Fruit fly (Drosophila melanogaster): Measurements from ENCODE around the gene CG13933.

CG13933 gene

DNA sequence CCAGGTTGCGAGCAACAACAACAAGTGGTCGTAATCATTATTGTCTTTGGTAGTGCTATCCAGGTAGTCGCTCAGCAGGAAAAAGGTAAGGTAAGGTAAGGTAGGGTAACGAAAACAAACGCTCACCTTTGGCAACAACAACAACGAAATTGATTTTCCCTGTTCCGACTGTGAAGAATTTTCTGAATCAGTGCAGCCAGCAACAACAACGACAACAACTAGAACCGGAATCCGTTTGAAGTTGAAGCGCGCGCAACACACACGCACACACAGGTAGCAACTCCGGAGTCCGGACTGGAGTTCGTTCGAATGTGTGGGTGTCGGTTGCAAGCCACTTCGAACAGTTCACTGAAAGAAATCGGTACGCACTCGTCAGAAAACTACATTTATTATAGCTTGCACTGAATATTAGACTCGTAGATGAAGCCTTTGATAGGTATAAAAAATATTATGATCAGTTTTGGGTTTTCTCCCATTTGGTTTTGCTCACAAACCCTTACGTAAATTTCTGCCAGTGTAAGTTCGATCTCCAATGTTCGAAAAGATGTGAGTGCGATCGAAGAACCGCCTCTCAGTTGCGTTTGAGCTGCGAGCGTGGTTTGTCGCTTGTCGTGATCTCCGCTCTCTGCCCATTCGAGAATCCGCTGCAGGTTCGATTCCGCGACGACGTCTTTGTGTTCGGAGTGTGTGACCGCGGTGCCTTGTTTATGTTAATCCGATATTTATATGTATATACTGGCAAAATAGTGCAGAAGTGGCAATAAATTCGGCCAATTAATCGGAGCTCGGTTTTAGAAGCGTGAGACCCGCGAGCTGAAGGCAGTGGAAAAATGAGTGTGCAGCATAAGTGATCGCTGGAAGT, 28.4 kb downstream of the CG13933 start, which contains the start of gene CG13921 (continued):
- TF ChIP-seq CG13775 (GFP tag; optimal IDR thresholded peaks at IDR 0.05) (peak; percentile 99), CG3726 (GFP tag; IDR thresholded peaks at IDR 0.05) (peak; percentile 99), CG9932 (GFP tag; IDR thresholded peaks at IDR 0.05) (peak; percentile 99), Bdp1 (GFP tag; optimal IDR thresholded peaks at IDR 0.05) (peak; percentile 94), CG5180 (GFP tag; optimal IDR thresholded peaks at IDR 0.05) (peak; percentile 100), CG14441 (GFP tag; IDR thresholded peaks at IDR 0.05) (peak; percentile 97), bowl (GFP tag; IDR thresholded peaks at IDR 0.05) (peak; percentile 96), CG12071 (GFP tag; optimal IDR thresholded peaks at IDR 0.05) (peak; percentile 99), tgo (GFP tag; IDR thresholded peaks at IDR 0.05) (peak; percentile 99), nau (GFP tag; optimal IDR thresholded peaks at IDR 0.05) (no peak), Nf-YB (GFP tag; optimal IDR thresholded peaks at IDR 0.05) (peak; percentile 88), CG4820 (GFP tag; optimal IDR thresholded peaks at IDR 0.05) (peak; percentile 99), Xrp1 (GFP tag; IDR thresholded peaks at IDR 0.05) (peak; percentile 100), CG17359 (tag; optimal IDR thresholded peaks at IDR 0.05) (peak; percentile 99), CG10274 (GFP tag; optimal IDR thresholded peaks at IDR 0.05) (peak; percentile 95), CG2875 (GFP tag; optimal IDR thresholded peaks at IDR 0.05) (peak; percentile 99), ewg (GFP tag; optimal IDR thresholded peaks at IDR 0.05) (peak; percentile 96), CG14014 (GFP tag; IDR thresholded peaks at IDR 0.05) (peak; percentile 99), Eip74EF (GFP tag; optimal IDR thresholded peaks at IDR 0.05) (peak in 1 of 2 experiments; percentile 98), CG31224 (GFP tag; IDR thresholded peaks at IDR 0.05) (peak; percentile 96), Mes4 (GFP tag; optimal IDR thresholded peaks at IDR 0.05) (peak; percentile 98), ham (GFP tag; IDR thresholded peaks at IDR 0.05) (peak; percentile 96), BEAF-32 (GFP tag; optimal IDR thresholded peaks at IDR 0.05) (peak; percentile 28), Sin3A (optimal IDR thresholded peaks at IDR 0.05) (no peak), CG10321 (GFP tag; IDR thresholded peaks at IDR 0.05) (peak; percentile 83), CG4282 (GFP tag; optimal IDR thresholded peaks at IDR 0.05) (peak; percentile 96), insv (GFP tag; optimal IDR thresholded peaks at IDR 0.05) (peak; percentile 69 to 76), so (GFP tag; IDR thresholded peaks at IDR 0.05) (peak; percentile 99), CG14860 (GFP tag; IDR thresholded peaks at IDR 0.05; ENCODE audit: partially characterized antibody) (no peak), CG11696 (GFP tag; IDR thresholded peaks at IDR 0.05) (peak; percentile 96), ftz-f1 (GFP tag; optimal IDR thresholded peaks at IDR 0.05) (no peak), Max (GFP tag; optimal IDR thresholded peaks at IDR 0.05) (peak; percentile 99), CG7839 (tag; optimal IDR thresholded peaks at IDR 0.05) (peak; percentile 99), CG14710 (tag; optimal IDR thresholded peaks at IDR 0.05) (peak; percentile 99), Blimp-1 (GFP tag; optimal IDR thresholded peaks at IDR 0.05) (peak; percentile 98), CG6854 (GFP tag; optimal IDR thresholded peaks at IDR 0.05) (peak; percentile 96), vvl (GFP tag; IDR thresholded peaks at IDR 0.05) (peak; percentile 100), D19B (GFP tag; optimal IDR thresholded peaks at IDR 0.05) (peak; percentile 93), CG13287 (GFP tag; IDR thresholded peaks at IDR 0.05; ENCODE audit: partially characterized antibody) (no peak), MESR4 (GFP tag; optimal IDR thresholded peaks at IDR 0.05) (peak; percentile 77), CG34376 (GFP tag; optimal IDR thresholded peaks at IDR 0.05) (peak; percentile 93), HLH54F (GFP tag; optimal IDR thresholded peaks at IDR 0.05) (peak; percentile 98), Jarid2 (GFP tag; optimal IDR thresholded peaks at IDR 0.05) (peak; percentile 93), sim (GFP tag; IDR thresholded peaks at IDR 0.05) (peak; percentile 99), kah (GFP tag; optimal IDR thresholded peaks at IDR 0.05) (peak; percentile 95), CG30020 (tag; optimal IDR thresholded peaks at IDR 0.05) (peak; percentile 87), Antp (GFP tag; optimal IDR thresholded peaks at IDR 0.05) (peak; percentile 100), cg (GFP tag; optimal IDR thresholded peaks at IDR 0.05) (peak; percentile 86)
